Fruit fly (Drosophila melanogaster): ENCODE results near the gene CG13992.
A peak's percentile ranks its signal among the peaks of the same experiment; 100 is the strongest.

The CG13992 gene

DNA sequence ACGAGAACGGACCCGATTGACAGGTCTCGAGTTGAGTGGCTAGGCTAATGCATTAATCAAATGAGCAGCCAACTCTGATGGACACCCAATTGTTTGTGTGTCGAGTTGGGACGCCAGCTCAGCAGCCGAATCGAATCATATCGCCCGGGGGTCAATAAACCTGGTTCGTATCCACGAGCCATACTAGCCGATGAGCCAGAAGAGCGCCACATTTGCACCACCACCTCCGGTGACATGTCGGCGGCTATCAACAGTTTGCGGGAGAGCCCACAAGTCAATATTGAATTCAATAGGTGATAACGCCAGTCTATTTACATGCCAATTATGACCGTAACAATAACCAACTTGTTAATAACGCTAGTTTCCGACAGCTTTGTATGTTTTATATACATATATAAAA is 6.6 kb upstream of the CG13992 start:
- TF ChIP-seq Dip2 (GFP tag; IDR thresholded peaks at IDR 0.05) = no peak
- peak; percentile 52 for TF ChIP-seq CG8281 (tag; optimal IDR thresholded peaks at IDR 0.05)
- TF ChIP-seq CG4424 (GFP tag; optimal IDR thresholded peaks at IDR 0.05) = peak; percentile 12
- TF ChIP-seq lov (optimal IDR thresholded peaks at IDR 0.05) = no peak
- TF ChIP-seq lov (GFP tag; IDR thresholded peaks at IDR 0.05) = peak; percentile 50; the same call in 1 of the 3 replicates
- no peak for TF ChIP-seq CHES-1-like (GFP tag; optimal IDR thresholded peaks at IDR 0.05)
- no peak for TF ChIP-seq nom (GFP tag; optimal IDR thresholded peaks at IDR 0.05)
- TF ChIP-seq Kr (GFP tag; optimal IDR thresholded peaks at IDR 0.05) = no peak
- peak; percentile 86 for TF ChIP-seq Vsx1 (GFP tag; optimal IDR thresholded peaks at IDR 0.05)
- peak; percentile 77; the same call in 2 of the 3 replicates for TF ChIP-seq otp (GFP tag; IDR thresholded peaks at IDR 0.05)
- peak; percentile 30 to 52 for TF ChIP-seq Hr51 (GFP tag; optimal IDR thresholded peaks at IDR 0.05)
- peak; percentile 15 for TF ChIP-seq CG8290 (GFP tag; optimal IDR thresholded peaks at IDR 0.05)
- TF ChIP-seq CG8290 (tag; optimal IDR thresholded peaks at IDR 0.05) = peak in 1 of 2 experiments; percentile 87
- TF ChIP-seq Nf-YB (GFP tag; optimal IDR thresholded peaks at IDR 0.05) = peak; percentile 31
- no peak for TF ChIP-seq CG16813 (GFP tag; IDR thresholded peaks at IDR 0.05; ENCODE audit: partially characterized antibody)
- TF ChIP-seq CG15601 (tag; optimal IDR thresholded peaks at IDR 0.05) = peak; percentile 82
- no peak; the same call in 2 of the 3 replicates for TF ChIP-seq B-H1 (GFP tag; IDR thresholded peaks at IDR 0.05)
- peak; percentile 65 for TF ChIP-seq CG4707 (GFP tag; optimal IDR thresholded peaks at IDR 0.05)
- no peak for TF ChIP-seq CG17328 (GFP tag; IDR thresholded peaks at IDR 0.05)
- peak; percentile 61 for TF ChIP-seq CG2875 (GFP tag; optimal IDR thresholded peaks at IDR 0.05)
- TF ChIP-seq ERR (GFP tag; optimal IDR thresholded peaks at IDR 0.05) = no peak
- TF ChIP-seq CG6854 (GFP tag; optimal IDR thresholded peaks at IDR 0.05) = peak; percentile 48
- no peak for TF ChIP-seq btn (GFP tag; optimal IDR thresholded peaks at IDR 0.05)
- TF ChIP-seq CG9797 (GFP tag; optimal IDR thresholded peaks at IDR 0.05) = no peak
- TF ChIP-seq kni (GFP tag; optimal IDR thresholded peaks at IDR 0.05) = peak; percentile 82
- TF ChIP-seq onecut (GFP tag; IDR thresholded peaks at IDR 0.05) = peak; percentile 66
- TF ChIP-seq CG1603 (tag; optimal IDR thresholded peaks at IDR 0.05) = peak; percentile 32
- no peak for TF ChIP-seq disco-r (GFP tag; optimal IDR thresholded peaks at IDR 0.05)
- no peak for TF ChIP-seq danr (GFP tag; IDR thresholded peaks at IDR 0.05)
- peak; percentile 89 for TF ChIP-seq lab (GFP tag; optimal IDR thresholded peaks at IDR 0.05)
- TF ChIP-seq zfh1 (GFP tag; IDR thresholded peaks at IDR 0.05) = no peak
- TF ChIP-seq CG31365 (tag; optimal IDR thresholded peaks at IDR 0.05) = peak; percentile 28
- peak; percentile 84 for TF ChIP-seq caup (GFP tag; optimal IDR thresholded peaks at IDR 0.05; ENCODE audit: severe bottlenecking)
- TF ChIP-seq ase (GFP tag; IDR thresholded peaks at IDR 0.05) = no peak
- TF ChIP-seq Atf-2 (GFP tag; optimal IDR thresholded peaks at IDR 0.05) = no peak
- TF ChIP-seq lilli (GFP tag; optimal IDR thresholded peaks at IDR 0.05) = no peak
- peak; percentile 27 for TF ChIP-seq her (GFP tag; optimal IDR thresholded peaks at IDR 0.05)
- peak; percentile 15 for TF ChIP-seq kah (GFP tag; optimal IDR thresholded peaks at IDR 0.05)
- peak; percentile 43 for TF ChIP-seq CG14710 (tag; optimal IDR thresholded peaks at IDR 0.05)
- no peak for TF ChIP-seq zen2 (GFP tag; IDR thresholded peaks at IDR 0.05; ENCODE audit: partially characterized antibody)
- TF ChIP-seq CG12104 (GFP tag; optimal IDR thresholded peaks at IDR 0.05) = peak; percentile 33
- TF ChIP-seq toy (GFP tag; IDR thresholded peaks at IDR 0.05) = no peak
- TF ChIP-seq CG10431 (GFP tag; optimal IDR thresholded peaks at IDR 0.05) = peak; percentile 40
- no peak for TF ChIP-seq pzg (GFP tag; optimal IDR thresholded peaks at IDR 0.05)
- TF ChIP-seq al (GFP tag; IDR thresholded peaks at IDR 0.05) = no peak
- peak; percentile 61 for TF ChIP-seq CG33557 (GFP tag; optimal IDR thresholded peaks at IDR 0.05)
- no peak for TF ChIP-seq p53 (GFP tag; optimal IDR thresholded peaks at IDR 0.05)
- TF ChIP-seq z (GFP tag; IDR thresholded peaks at IDR 0.05) = peak; percentile 75
- TF ChIP-seq CG9437 (GFP tag; optimal IDR thresholded peaks at IDR 0.05) = no peak
- TF ChIP-seq Lpt (GFP tag; optimal IDR thresholded peaks at IDR 0.05) = no peak
- no peak for TF ChIP-seq shn (GFP tag; optimal IDR thresholded peaks at IDR 0.05)
